ENCODE assay signal across 2 fruit fly cellular contexts in the genomic region with DNA sequence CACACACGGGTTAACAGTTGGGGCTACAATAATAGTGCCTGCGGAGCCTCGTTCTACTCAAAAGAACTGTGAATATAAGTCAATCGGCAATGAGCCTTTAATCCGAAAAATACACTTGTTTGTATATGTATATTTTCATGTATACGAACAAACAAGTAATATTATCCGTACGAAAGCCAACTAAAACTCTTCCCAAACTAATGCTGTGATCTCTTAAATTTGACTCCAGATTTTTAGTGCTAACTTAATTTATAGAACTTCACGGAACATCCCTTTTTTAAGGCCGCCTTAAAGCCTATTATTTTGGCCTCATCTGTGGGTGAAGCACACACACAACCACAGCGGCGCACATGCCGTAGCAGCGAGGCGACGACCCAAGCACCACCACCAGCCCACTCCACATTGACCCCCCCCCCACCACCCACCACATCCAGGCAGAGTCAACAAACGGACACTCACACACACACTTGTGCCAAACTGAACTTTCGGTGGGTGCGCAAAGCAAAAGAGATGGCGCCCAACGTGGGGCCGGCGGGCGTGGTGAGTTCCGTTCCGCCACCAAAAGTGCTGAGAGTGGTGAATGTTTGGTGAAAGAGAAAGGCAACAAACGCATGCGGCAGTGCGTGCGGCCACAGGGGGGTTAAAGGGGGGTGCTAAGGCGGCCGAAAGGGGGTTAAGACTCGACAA.
A peak's percentile ranks its signal among the peaks of the same experiment; 100 is the strongest.
TF ChIP-seq lines count a peak whose summit lies in the region.

No protein-coding gene starts in this region.

TF ChIP-seq in whole organism, embryonic, 481 proteins besides CTCF, POLR2A, EP300 and RAD21 (continued from another document and continues in another):
- TF ChIP-seq Sox100B (GFP tag; optimal IDR thresholded peaks at IDR 0.05; lab: Kevin White, UChicago), result peak; percentile 92
- TF ChIP-seq maf-S (GFP tag; optimal IDR thresholded peaks at IDR 0.05; lab: Kevin White, UChicago), result peak; percentile 54
- peak; percentile 63 for TF ChIP-seq Bteb2 (GFP tag; optimal IDR thresholded peaks at IDR 0.05; lab: Kevin White, UChicago)
- peak; percentile 46 for TF ChIP-seq CG17328 (GFP tag; IDR thresholded peaks at IDR 0.05; lab: Robert Waterston, UW)
- TF ChIP-seq pum (GFP tag; optimal IDR thresholded peaks at IDR 0.05; lab: Kevin White, UChicago), result peak; percentile 69
- no peak for TF ChIP-seq BEAF-32 (GFP tag; optimal IDR thresholded peaks at IDR 0.05; lab: Kevin White, UChicago)
- peak; percentile 87 for TF ChIP-seq odd (GFP tag; optimal IDR thresholded peaks at IDR 0.05; lab: Kevin White, UChicago)
- TF ChIP-seq fu2 (GFP tag; optimal IDR thresholded peaks at IDR 0.05; lab: Kevin White, UChicago), result peak; percentile 68
- TF ChIP-seq dan (GFP tag; IDR thresholded peaks at IDR 0.05; lab: Robert Waterston, UW), result no peak
- peak; percentile 44 for TF ChIP-seq HmgD (GFP tag; optimal IDR thresholded peaks at IDR 0.05; lab: Kevin White, UChicago)
- TF ChIP-seq dysf (GFP tag; IDR thresholded peaks at IDR 0.05; lab: Robert Waterston, UW), result peak; percentile 88
- TF ChIP-seq CG14441 (GFP tag; IDR thresholded peaks at IDR 0.05; lab: Robert Waterston, UW), result peak; percentile 74
- TF ChIP-seq kah (GFP tag; optimal IDR thresholded peaks at IDR 0.05; lab: Kevin White, UChicago), result peak; percentile 60
- TF ChIP-seq en (GFP tag; optimal IDR thresholded peaks at IDR 0.05; lab: Kevin White, UChicago), result peak; percentile 60
- TF ChIP-seq Abd-B (GFP tag; optimal IDR thresholded peaks at IDR 0.05; lab: Kevin White, UChicago), result peak; percentile 72
- TF ChIP-seq CG2129 (GFP tag; IDR thresholded peaks at IDR 0.05; lab: Robert Waterston, UW; ENCODE audit: partially characterized antibody), result no peak
- TF ChIP-seq Blimp-1 (GFP tag; optimal IDR thresholded peaks at IDR 0.05; lab: Kevin White, UChicago), result peak; percentile 66
- peak; percentile 89 for TF ChIP-seq nau (GFP tag; optimal IDR thresholded peaks at IDR 0.05; lab: Kevin White, UChicago)
- TF ChIP-seq Dref (GFP tag; IDR thresholded peaks at IDR 0.05; lab: Robert Waterston, UW), result no peak
- TF ChIP-seq nerfin-2 (GFP tag; IDR thresholded peaks at IDR 0.05; lab: Robert Waterston, UW; ENCODE audit: partially characterized antibody), result no peak
- peak; percentile 84 for TF ChIP-seq grau (tag; optimal IDR thresholded peaks at IDR 0.05; lab: Kevin White, UChicago)
- TF ChIP-seq cato (GFP tag; optimal IDR thresholded peaks at IDR 0.05; lab: Kevin White, UChicago; ENCODE audit: borderline replicate concordance), result peak; percentile 58
- peak; percentile 65 for TF ChIP-seq CG10654 (GFP tag; optimal IDR thresholded peaks at IDR 0.05; lab: Kevin White, UChicago)
- TF ChIP-seq CG4730 (GFP tag; IDR thresholded peaks at IDR 0.05; lab: Robert Waterston, UW), result peak; percentile 48
- 0 out of 2 replicates have a peak, but pooled peaks have one; percentile 6 for TF ChIP-seq CG11247 (GFP tag; IDR thresholded peaks at IDR 0.05; lab: Robert Waterston, UW)
- no peak for TF ChIP-seq ato (GFP tag; IDR thresholded peaks at IDR 0.05; lab: Robert Waterston, UW; ENCODE audit: partially characterized antibody)
- TF ChIP-seq abd-A (tag; optimal IDR thresholded peaks at IDR 0.05; lab: Kevin White, UChicago), result peak; percentile 77
- peak in 1 of 3 experiments; percentile 78 for TF ChIP-seq lola (GFP tag; optimal IDR thresholded peaks at IDR 0.05; lab: Kevin White, UChicago)
- peak; percentile 83 for TF ChIP-seq Sox102F (GFP tag; optimal IDR thresholded peaks at IDR 0.05; lab: Kevin White, UChicago)
- no peak for TF ChIP-seq dimm (GFP tag; IDR thresholded peaks at IDR 0.05; lab: Robert Waterston, UW)
- peak; percentile 57 for TF ChIP-seq pnt (GFP tag; optimal IDR thresholded peaks at IDR 0.05; lab: Kevin White, UChicago)
- peak; percentile 27; the same call in 1 of the 2 replicates for TF ChIP-seq Ravus (GFP tag; IDR thresholded peaks at IDR 0.05; lab: Robert Waterston, UW)
- peak; percentile 77 for TF ChIP-seq Mes4 (GFP tag; optimal IDR thresholded peaks at IDR 0.05; lab: Kevin White, UChicago)
- TF ChIP-seq Nf-YC (tag; optimal IDR thresholded peaks at IDR 0.05; lab: Kevin White, UChicago), result peak; percentile 70
- TF ChIP-seq CG15073 (GFP tag; optimal IDR thresholded peaks at IDR 0.05; lab: Kevin White, UChicago), result peak; percentile 58
- peak; percentile 67 for TF ChIP-seq gsb-n (tag; optimal IDR thresholded peaks at IDR 0.05; lab: Kevin White, UChicago)
- no peak for TF ChIP-seq prd (optimal IDR thresholded peaks at IDR 0.05; lab: Kevin White, UChicago)
- TF ChIP-seq prd (GFP tag; IDR thresholded peaks at IDR 0.05; lab: Robert Waterston, UW), result peak; percentile 78
- peak; percentile 42 for TF ChIP-seq D19A (tag; optimal IDR thresholded peaks at IDR 0.05; lab: Kevin White, UChicago)
- peak; percentile 46; the same call in 1 of the 2 replicates for TF ChIP-seq rib (GFP tag; IDR thresholded peaks at IDR 0.05; lab: Robert Waterston, UW)
- 0 out of 2 replicates have a peak, but pooled peaks have one; percentile 37 for TF ChIP-seq ara (GFP tag; IDR thresholded peaks at IDR 0.05; lab: Robert Waterston, UW)
- 0 out of 2 replicates have a peak, but pooled peaks have one; percentile 26 for TF ChIP-seq hbn (GFP tag; IDR thresholded peaks at IDR 0.05; lab: Robert Waterston, UW; ENCODE audit: partially characterized antibody)
- TF ChIP-seq Max (GFP tag; optimal IDR thresholded peaks at IDR 0.05; lab: Kevin White, UChicago), result peak; percentile 69
- TF ChIP-seq CG4360 (GFP tag; IDR thresholded peaks at IDR 0.05; lab: Robert Waterston, UW), result no peak
- TF ChIP-seq CkIIα-i1 (GFP tag; IDR thresholded peaks at IDR 0.05; lab: Robert Waterston, UW), result no peak
- no peak for TF ChIP-seq GATAe (GFP tag; conservative IDR thresholded peaks at IDR 0.05; lab: Robert Waterston, UW)
- TF ChIP-seq yki (optimal IDR thresholded peaks at IDR 0.05; lab: Kevin White, UChicago), result no peak
- no peak for TF ChIP-seq CG15479 (GFP tag; optimal IDR thresholded peaks at IDR 0.05; lab: Kevin White, UChicago)
- no peak for TF ChIP-seq Stat92E (GFP tag; optimal IDR thresholded peaks at IDR 0.05; lab: Kevin White, UChicago)
- peak; percentile 70 for TF ChIP-seq tin (GFP tag; optimal IDR thresholded peaks at IDR 0.05; lab: Kevin White, UChicago)
- TF ChIP-seq usp (GFP tag; optimal IDR thresholded peaks at IDR 0.05; lab: Kevin White, UChicago), result no peak
- 0 out of 3 replicates have a peak, but pooled peaks have one; percentile 3 for TF ChIP-seq ken (GFP tag; IDR thresholded peaks at IDR 0.05; lab: Robert Waterston, UW)
- TF ChIP-seq chm (GFP tag; IDR thresholded peaks at IDR 0.05; lab: Robert Waterston, UW), result peak; percentile 19; the same call in 1 of the 2 replicates
- peak; percentile 66 for TF ChIP-seq Dip3 (GFP tag; optimal IDR thresholded peaks at IDR 0.05; lab: Kevin White, UChicago)
- TF ChIP-seq CG9817 (tag; optimal IDR thresholded peaks at IDR 0.05; lab: Kevin White, UChicago), result peak; percentile 70
- TF ChIP-seq zfh1 (GFP tag; IDR thresholded peaks at IDR 0.05; lab: Robert Waterston, UW), result peak; percentile 62; the same call in 2 of the 3 replicates
- TF ChIP-seq Gsc (GFP tag; IDR thresholded peaks at IDR 0.05; lab: Robert Waterston, UW), result peak; percentile 55
- TF ChIP-seq gsb (GFP tag; IDR thresholded peaks at IDR 0.05; lab: Robert Waterston, UW), result no peak; the same call in none of the 2 replicates
- peak; percentile 20 for TF ChIP-seq TFAM (GFP tag; optimal IDR thresholded peaks at IDR 0.05; lab: Kevin White, UChicago)

TF ChIP-seq in whole organism, prepupa, 60 proteins besides CTCF, POLR2A, EP300 and RAD21 (continued from another document):
- peak; percentile 70 for TF ChIP-seq Hr39 (GFP tag; optimal IDR thresholded peaks at IDR 0.05; lab: Kevin White, UChicago)
- peak; percentile 43 for TF ChIP-seq CG8319 (GFP tag; optimal IDR thresholded peaks at IDR 0.05; lab: Kevin White, UChicago)
- TF ChIP-seq CG32006 (GFP tag; optimal IDR thresholded peaks at IDR 0.05; lab: Kevin White, UChicago), result peak; percentile 95
- peak; percentile 80 for TF ChIP-seq achi (GFP tag; optimal IDR thresholded peaks at IDR 0.05; lab: Kevin White, UChicago)
- TF ChIP-seq CG6808 (GFP tag; optimal IDR thresholded peaks at IDR 0.05; lab: Kevin White, UChicago), result peak; percentile 83
- peak; percentile 67 for TF ChIP-seq svp (GFP tag; lab: Kevin White, UChicago)
- TF ChIP-seq Sox102F (GFP tag; optimal IDR thresholded peaks at IDR 0.05; lab: Kevin White, UChicago), result peak; percentile 22
- peak; percentile 52 for TF ChIP-seq Sox15 (GFP tag; optimal IDR thresholded peaks at IDR 0.05; lab: Kevin White, UChicago)
- TF ChIP-seq CG6854 (GFP tag; optimal IDR thresholded peaks at IDR 0.05; lab: Kevin White, UChicago), result no peak
- TF ChIP-seq Ets21C (GFP tag; optimal IDR thresholded peaks at IDR 0.05; lab: Kevin White, UChicago), result peak; percentile 7
- peak; percentile 90 for TF ChIP-seq Hr4 (GFP tag; optimal IDR thresholded peaks at IDR 0.05; lab: Kevin White, UChicago)
- TF ChIP-seq CG1621 (tag; optimal IDR thresholded peaks at IDR 0.05; lab: Kevin White, UChicago), result peak; percentile 76
- peak; percentile 59 for TF ChIP-seq lz (GFP tag; optimal IDR thresholded peaks at IDR 0.05; lab: Kevin White, UChicago)
- TF ChIP-seq ss (GFP tag; optimal IDR thresholded peaks at IDR 0.05; lab: Kevin White, UChicago), result peak; percentile 68 to 80
- peak; percentile 72 for TF ChIP-seq CG11762 (GFP tag; optimal IDR thresholded peaks at IDR 0.05; lab: Kevin White, UChicago; ENCODE audit: insufficient read depth)
- TF ChIP-seq CG16779 (tag; optimal IDR thresholded peaks at IDR 0.05; lab: Kevin White, UChicago), result peak; percentile 67
- TF ChIP-seq spab (GFP tag; optimal IDR thresholded peaks at IDR 0.05; lab: Kevin White, UChicago), result peak; percentile 81
- TF ChIP-seq CG15336 (GFP tag; IDR thresholded peaks at IDR 0.05; lab: Robert Waterston, UW), result peak; percentile 89
- peak; percentile 57 for TF ChIP-seq topi (GFP tag; optimal IDR thresholded peaks at IDR 0.05; lab: Kevin White, UChicago)
- peak; percentile 66 for TF ChIP-seq Lpt (GFP tag; optimal IDR thresholded peaks at IDR 0.05; lab: Kevin White, UChicago)
- peak; percentile 69 for TF ChIP-seq dac (GFP tag; optimal IDR thresholded peaks at IDR 0.05; lab: Kevin White, UChicago)
- peak; percentile 82 for TF ChIP-seq net (GFP tag; optimal IDR thresholded peaks at IDR 0.05; lab: Kevin White, UChicago)
- peak; percentile 85 for TF ChIP-seq CG10669 (GFP tag; optimal IDR thresholded peaks at IDR 0.05; lab: Kevin White, UChicago)
- TF ChIP-seq CG6276 (GFP tag; optimal IDR thresholded peaks at IDR 0.05; lab: Kevin White, UChicago), result peak; percentile 87
- peak; percentile 88 for TF ChIP-seq CG3032 (tag; optimal IDR thresholded peaks at IDR 0.05; lab: Kevin White, UChicago)
- TF ChIP-seq pdm3 (GFP tag; optimal IDR thresholded peaks at IDR 0.05; lab: Kevin White, UChicago), result peak; percentile 85
- TF ChIP-seq CG11902 (GFP tag; optimal IDR thresholded peaks at IDR 0.05; lab: Kevin White, UChicago), result peak; percentile 22
- TF ChIP-seq Eip93F (GFP tag; optimal IDR thresholded peaks at IDR 0.05; lab: Kevin White, UChicago), result no peak
- TF ChIP-seq Hr38 (GFP tag; optimal IDR thresholded peaks at IDR 0.05; lab: Kevin White, UChicago), result no peak
- TF ChIP-seq Gug (GFP tag; IDR thresholded peaks at IDR 0.05; lab: Robert Waterston, UW), result peak; percentile 71
- peak; percentile 83 for TF ChIP-seq Sox14 (GFP tag; optimal IDR thresholded peaks at IDR 0.05; lab: Kevin White, UChicago)
- peak; percentile 52 to 91 for TF ChIP-seq salr (GFP tag; optimal IDR thresholded peaks at IDR 0.05; lab: Kevin White, UChicago)
- peak; percentile 48 for TF ChIP-seq fkh (GFP tag; optimal IDR thresholded peaks at IDR 0.05; lab: Kevin White, UChicago)
- TF ChIP-seq Met (GFP tag; optimal IDR thresholded peaks at IDR 0.05; lab: Kevin White, UChicago), result peak; percentile 61
- peak; percentile 40 for TF ChIP-seq CG31627 (GFP tag; optimal IDR thresholded peaks at IDR 0.05; lab: Kevin White, UChicago)
- TF ChIP-seq CG34406 (GFP tag; optimal IDR thresholded peaks at IDR 0.05; lab: Kevin White, UChicago), result peak; percentile 54
- peak; percentile 64; the same call in 1 of the 2 replicates for TF ChIP-seq CG11294 (GFP tag; IDR thresholded peaks at IDR 0.05; lab: Robert Waterston, UW)
- peak; percentile 41 for TF ChIP-seq vri (GFP tag; optimal IDR thresholded peaks at IDR 0.05; lab: Kevin White, UChicago)
- peak; percentile 85 for TF ChIP-seq Ets96B (tag; optimal IDR thresholded peaks at IDR 0.05; lab: Kevin White, UChicago)
- peak; percentile 81 for TF ChIP-seq CG9139 (GFP tag; optimal IDR thresholded peaks at IDR 0.05; lab: Kevin White, UChicago)
- TF ChIP-seq CG7368 (GFP tag; optimal IDR thresholded peaks at IDR 0.05; lab: Kevin White, UChicago), result peak; percentile 41
TF ChIP-seq in whole organism, prepupa: peak in this region for 56.
